Worm (Caenorhabditis elegans): ENCODE results near the gene lron-15.

ce11 chrII:6521316-6521715 is 23.4 kb downstream of the lron-15 start, which contains the start of gene toe-2:
- TF ChIP-seq ceh-91 (GFP tag; IDR thresholded peaks at IDR 0.05) (no peak), B0035.1 (tag; optimal IDR thresholded peaks at IDR 0.05) (no peak), snpc-3.4 (tag; optimal IDR thresholded peaks at IDR 0.05) (no peak), bed-2 (GFP tag; IDR thresholded peaks at IDR 0.05) (no peak), die-1 (tag; optimal IDR thresholded peaks at IDR 0.05) (no peak), efl-1 (GFP tag; optimal IDR thresholded peaks at IDR 0.05) (no peak), madf-8 (GFP tag; conservative IDR thresholded peaks at IDR 0.05) (no peak)
